Fruit fly (Drosophila melanogaster): ENCODE measurements around the gene msn.

The msn gene

dm6 chr3L:2552844-2553839 is 33.2 kb downstream of the msn start:
- TF ChIP-seq psq (GFP tag; optimal IDR thresholded peaks at IDR 0.05) (peak; percentile 67), tai (GFP tag; optimal IDR thresholded peaks at IDR 0.05) (no peak), br (GFP tag; optimal IDR thresholded peaks at IDR 0.05) (no peak), dl (GFP tag; optimal IDR thresholded peaks at IDR 0.05; ENCODE audit: insufficient read depth in 1 of 2, partially characterized antibody in 2 of 2) (no peak), Hnf4 (GFP tag; optimal IDR thresholded peaks at IDR 0.05) (no peak), sv (GFP tag; optimal IDR thresholded peaks at IDR 0.05) (no peak), Vsx2 (GFP tag; optimal IDR thresholded peaks at IDR 0.05; ENCODE audit: partially characterized antibody) (no peak), Sp1 (GFP tag; optimal IDR thresholded peaks at IDR 0.05) (peak; percentile 19), Hr78 (GFP tag; optimal IDR thresholded peaks at IDR 0.05) (no peak), Dif (GFP tag; optimal IDR thresholded peaks at IDR 0.05; ENCODE audit: partially characterized antibody) (peak; percentile 14), Mio (GFP tag; optimal IDR thresholded peaks at IDR 0.05) (no peak), fru (GFP tag; optimal IDR thresholded peaks at IDR 0.05) (no peak), dsf (GFP tag; optimal IDR thresholded peaks at IDR 0.05; ENCODE audit: borderline replicate concordance) (no peak), h (GFP tag; optimal IDR thresholded peaks at IDR 0.05) (no peak), Rel (GFP tag; optimal IDR thresholded peaks at IDR 0.05) (peak; percentile 5), Rel (tag; optimal IDR thresholded peaks at IDR 0.05) (peak; percentile 24), jim (GFP tag; optimal IDR thresholded peaks at IDR 0.05) (peak; percentile 64)

dm6 chr3L:2552116-2552843 is 34.1 kb downstream of the msn start:
- TF ChIP-seq rgr (GFP tag; optimal IDR thresholded peaks at IDR 0.05) (peak; percentile 84), dmrt93B (GFP tag; optimal IDR thresholded peaks at IDR 0.05) (peak; percentile 58), CG9705 (GFP tag; optimal IDR thresholded peaks at IDR 0.05) (no peak), tai (GFP tag; optimal IDR thresholded peaks at IDR 0.05) (peak; percentile 58), br (GFP tag; optimal IDR thresholded peaks at IDR 0.05) (peak; percentile 86), HLH106 (tag; optimal IDR thresholded peaks at IDR 0.05) (peak; percentile 77), Dfd (GFP tag; optimal IDR thresholded peaks at IDR 0.05) (no peak), psq (GFP tag; optimal IDR thresholded peaks at IDR 0.05) (peak; percentile 89), Abd-B (GFP tag; optimal IDR thresholded peaks at IDR 0.05) (no peak), Mio (GFP tag; optimal IDR thresholded peaks at IDR 0.05) (no peak), pan (optimal IDR thresholded peaks at IDR 0.05) (no peak), h (GFP tag; optimal IDR thresholded peaks at IDR 0.05) (peak; percentile 97), woc (GFP tag; optimal IDR thresholded peaks at IDR 0.05) (peak; percentile 62), lola (GFP tag; optimal IDR thresholded peaks at IDR 0.05) (no peak), CrebA (GFP tag; optimal IDR thresholded peaks at IDR 0.05; ENCODE audit: borderline replicate concordance) (no peak), usp (GFP tag; optimal IDR thresholded peaks at IDR 0.05) (no peak), Hr83 (GFP tag; optimal IDR thresholded peaks at IDR 0.05; ENCODE audit: poor library complexity, severe bottlenecking) (peak; percentile 13), Dif (GFP tag; optimal IDR thresholded peaks at IDR 0.05; ENCODE audit: partially characterized antibody) (no peak), foxo (GFP tag; optimal IDR thresholded peaks at IDR 0.05) (peak; percentile 40 to 93), CG32264 (GFP tag; optimal IDR thresholded peaks at IDR 0.05) (peak; percentile 64), ey (GFP tag; optimal IDR thresholded peaks at IDR 0.05) (peak; percentile 87), Hnf4 (GFP tag; optimal IDR thresholded peaks at IDR 0.05) (peak; percentile 74), fru (GFP tag; optimal IDR thresholded peaks at IDR 0.05) (peak; percentile 87), Rel (GFP tag; optimal IDR thresholded peaks at IDR 0.05) (no peak), Rel (tag; optimal IDR thresholded peaks at IDR 0.05) (peak; percentile 24), GATAd (GFP tag; optimal IDR thresholded peaks at IDR 0.05) (peak; percentile 5), Sp1 (GFP tag; optimal IDR thresholded peaks at IDR 0.05) (peak; percentile 81), OdsH (GFP tag; optimal IDR thresholded peaks at IDR 0.05) (peak; percentile 83), Jra (GFP tag; optimal IDR thresholded peaks at IDR 0.05) (peak; percentile 52), Vsx2 (GFP tag; optimal IDR thresholded peaks at IDR 0.05; ENCODE audit: partially characterized antibody) (no peak), Hr78 (GFP tag; optimal IDR thresholded peaks at IDR 0.05) (no peak), brk (GFP tag; optimal IDR thresholded peaks at IDR 0.05) (peak; percentile 16), dl (GFP tag; optimal IDR thresholded peaks at IDR 0.05; ENCODE audit: insufficient read depth in 1 of 2, partially characterized antibody in 2 of 2) (no peak), sage (GFP tag; optimal IDR thresholded peaks at IDR 0.05) (peak; percentile 60), jim (GFP tag; optimal IDR thresholded peaks at IDR 0.05) (no peak), Myc (optimal IDR thresholded peaks at IDR 0.05) (no peak), N (GFP tag; optimal IDR thresholded peaks at IDR 0.05) (no peak), dsf (GFP tag; optimal IDR thresholded peaks at IDR 0.05; ENCODE audit: borderline replicate concordance) (no peak), sv (GFP tag; optimal IDR thresholded peaks at IDR 0.05) (no peak)

All from whole organism, wandering third instar larva.